Fruit fly (Drosophila melanogaster) whole organism, embryonic: ENCODE results near the gene Ent3.

Source experiments
- ATbp ChIP-seq: fragments of 200-800 bp; sonication (Bioruptor generic); optimal IDR thresholded peaks from 2 replicates; lab custom pipeline; 2017; ENCODE audit warnings: missing biosample characterization, mild to moderate bottlenecking, missing genetic modification characterization, missing genetic modification reagents
- Asciz ChIP-seq: fragments of 200-800 bp; sonication (Bioruptor generic); optimal IDR thresholded peaks from 2 replicates; lab custom pipeline; 2017; ENCODE audit warnings: missing biosample characterization, mild to moderate bottlenecking, missing genetic modification characterization, missing genetic modification reagents
- CG11093 ChIP-seq: fragments of 200-800 bp; sonication (Bioruptor generic); IDR thresholded peaks from 3 replicates; pipeline ENCODE4 v1.3.6; 2022; ENCODE audit warnings: missing biosample characterization, missing genetic modification characterization
- CG11398 ChIP-seq: fragments of 200-800 bp; sonication (Bioruptor generic); optimal IDR thresholded peaks from 2 replicates; lab custom pipeline; 2016; ENCODE audit warnings: missing biosample characterization, missing genetic modification characterization
- CG12071 ChIP-seq: fragments of 200-800 bp; sonication (Bioruptor generic); optimal IDR thresholded peaks from 3 replicates; lab custom pipeline; 2018; ENCODE audit warnings: missing biosample characterization, mild to moderate bottlenecking, missing genetic modification characterization
- CG12236 ChIP-seq: fragments of 200-800 bp; sonication (Bioruptor generic); optimal IDR thresholded peaks from 2 replicates; lab custom pipeline; 2016; ENCODE audit warnings: missing biosample characterization, missing genetic modification characterization
- CG12769 ChIP-seq: fragments of 200-800 bp; sonication (Bioruptor generic); optimal IDR thresholded peaks from 2 replicates; lab custom pipeline; 2019; ENCODE audit warnings: missing biosample characterization, mild to moderate bottlenecking, missing genetic modification characterization, moderate library complexity
- CG15601 ChIP-seq: fragments of 200-800 bp; sonication (Bioruptor generic); optimal IDR thresholded peaks from 3 replicates; lab custom pipeline; 2019; ENCODE audit warnings: missing biosample characterization, mild to moderate bottlenecking, missing genetic modification characterization, moderate library complexity
- CG1603 ChIP-seq: fragments of 200-800 bp; sonication (Bioruptor generic); optimal IDR thresholded peaks from 2 replicates; lab custom pipeline; 2019; ENCODE audit warnings: missing biosample characterization, mild to moderate bottlenecking, missing genetic modification characterization, moderate library complexity
- CG17612 ChIP-seq: fragments of 200-800 bp; sonication (Bioruptor generic); IDR thresholded peaks from 2 replicates; pipeline ENCODE4 v1.3.6; 2022; ENCODE audit warnings: missing biosample characterization, missing genetic modification characterization
- CG3065 ChIP-seq: fragments of 200-800 bp; sonication (Bioruptor generic); optimal IDR thresholded peaks from 2 replicates; lab custom pipeline; 2016; ENCODE audit warnings: missing biosample characterization, missing genetic modification characterization
- CG33557 ChIP-seq: fragments of 200-800 bp; sonication (Bioruptor generic); optimal IDR thresholded peaks from 2 replicates; lab custom pipeline; 2019; ENCODE audit warnings: missing biosample characterization, mild to moderate bottlenecking, missing genetic modification characterization, moderate library complexity
- CG3726 ChIP-seq: fragments of 200-800 bp; sonication (Bioruptor generic); IDR thresholded peaks from 3 replicates; pipeline ENCODE4, ENCODE4 v1.3.6; 2022; ENCODE audit warnings: missing biosample characterization, missing genetic modification characterization
- CG42726 ChIP-seq: fragments of 200-800 bp; sonication (Bioruptor generic); IDR thresholded peaks from 2 replicates; pipeline ENCODE4 v1.3.6; 2022; ENCODE audit warnings: missing biosample characterization, missing genetic modification characterization; ENCODE audit not compliant: partially characterized antibody
- CG6654 ChIP-seq: fragments of 200-800 bp; sonication (Bioruptor generic); optimal IDR thresholded peaks from 2 replicates; lab custom pipeline; 2017; ENCODE audit warnings: missing biosample characterization, mild to moderate bottlenecking, missing genetic modification characterization
- CG6813 ChIP-seq: fragments of 200-800 bp; sonication (Bioruptor generic); optimal IDR thresholded peaks from 2 replicates; lab custom pipeline; 2017; ENCODE audit warnings: missing biosample characterization, missing genetic modification characterization, mild to moderate bottlenecking, moderate library complexity, missing genetic modification reagents
- CG7987 ChIP-seq: fragments of 200-800 bp; sonication (Bioruptor generic); optimal IDR thresholded peaks from 2 replicates; lab custom pipeline; 2018; ENCODE audit warnings: missing biosample characterization, mild to moderate bottlenecking, missing genetic modification characterization, moderate library complexity
- CG8290 ChIP-seq, 3 experiments: fragments of 200-800 bp; sonication (Bioruptor generic); optimal IDR thresholded peaks; 2 replicates each; lab custom pipeline; 2016 to 2019; ENCODE audit warnings: missing biosample characterization in 3 of 3, missing genetic modification characterization in 3 of 3, mild to moderate bottlenecking in 2 of 3, moderate library complexity in 1 of 3
- CG9817 ChIP-seq: fragments of 200-800 bp; sonication (Bioruptor generic); optimal IDR thresholded peaks from 2 replicates; lab custom pipeline; 2018; ENCODE audit warnings: missing biosample characterization, mild to moderate bottlenecking, missing genetic modification characterization, moderate library complexity
- Dfd ChIP-seq, 2 experiments: fragments of >200 bp; optimal IDR thresholded peaks; 2 replicates each; lab custom pipeline; 2017; ENCODE audit warnings: missing biosample characterization in 2 of 2, missing genetic modification characterization in 2 of 2
- Fer2 ChIP-seq: fragments of 200-800 bp; sonication (Bioruptor generic); optimal IDR thresholded peaks from 2 replicates; lab custom pipeline; 2018; ENCODE audit warnings: missing biosample characterization, mild to moderate bottlenecking, missing genetic modification characterization, moderate library complexity
- Hmr ChIP-seq: fragments of 200-800 bp; sonication (Bioruptor generic); optimal IDR thresholded peaks from 3 replicates; lab custom pipeline; 2017; ENCODE audit warnings: mild to moderate bottlenecking, missing biosample characterization, missing genetic modification reagents, missing genetic modification characterization
- Myb ChIP-seq: fragments of 200-800 bp; sonication (Bioruptor generic); optimal IDR thresholded peaks from 2 replicates; lab custom pipeline; 2016; ENCODE audit warnings: missing biosample characterization, missing genetic modification characterization
- NFAT ChIP-seq: fragments of 200-800 bp; sonication (Bioruptor generic); IDR thresholded peaks from 2 replicates; pipeline ENCODE4 v1.3.6; 2022; ENCODE audit warnings: missing biosample characterization, missing genetic modification characterization
- Rfx ChIP-seq: fragments of 200-800 bp; sonication (Bioruptor generic); IDR thresholded peaks from 2 replicates; pipeline ENCODE4 v1.3.6; 2022; ENCODE audit warnings: missing biosample characterization, missing genetic modification characterization
- Sox102F ChIP-seq: fragments of 200-800 bp; sonication (Bioruptor generic); optimal IDR thresholded peaks from 2 replicates; lab custom pipeline; 2018; ENCODE audit warnings: missing biosample characterization, mild to moderate bottlenecking, missing genetic modification characterization, moderate library complexity
- Vsx1 ChIP-seq: fragments of 200-800 bp; sonication (Bioruptor generic); optimal IDR thresholded peaks from 2 replicates; lab custom pipeline; 2017; ENCODE audit warnings: missing biosample characterization, mild to moderate bottlenecking, missing genetic modification characterization, missing genetic modification reagents
- bcd ChIP-seq: fragments of 200-800 bp; sonication (Bioruptor generic); optimal IDR thresholded peaks from 2 replicates; lab custom pipeline; 2017; ENCODE audit warnings: missing biosample characterization, mild to moderate bottlenecking, missing genetic modification characterization
- bsh ChIP-seq, 2 experiments: fragments of 200-800 bp; sonication (Bioruptor generic); optimal IDR thresholded peaks; 2 replicates each; lab custom pipeline; 2017 to 2018; ENCODE audit warnings: mild to moderate bottlenecking in 2 of 2, missing biosample characterization in 2 of 2, missing genetic modification characterization in 2 of 2, moderate library complexity in 1 of 2
- chinmo ChIP-seq: fragments of 200-800 bp; sonication (Bioruptor generic); IDR thresholded peaks from 4 replicates; pipeline ENCODE4 v1.3.6; 2022; ENCODE audit warnings: missing biosample characterization, missing genetic modification characterization; ENCODE audit not compliant: partially characterized antibody
- cwo ChIP-seq: fragments of 200-800 bp; sonication (Bioruptor generic); optimal IDR thresholded peaks from 3 replicates; lab custom pipeline; 2017; ENCODE audit warnings: missing biosample characterization, missing genetic modification characterization, mild to moderate bottlenecking, moderate library complexity, missing genetic modification reagents
- dysf ChIP-seq: fragments of 200-800 bp; sonication (Bioruptor generic); IDR thresholded peaks from 3 replicates; pipeline ENCODE4 v1.3.6; 2022; ENCODE audit warnings: missing biosample characterization, missing genetic modification characterization
- grau ChIP-seq: fragments of 200-800 bp; optimal IDR thresholded peaks from 3 replicates; lab custom pipeline; 2019; ENCODE audit warnings: missing biosample characterization, mild to moderate bottlenecking, missing genetic modification characterization, moderate library complexity
- lbe ChIP-seq: fragments of 200-800 bp; sonication (Bioruptor generic); optimal IDR thresholded peaks from 2 replicates; lab custom pipeline; 2016; ENCODE audit warnings: missing biosample characterization, mild to moderate bottlenecking, missing genetic modification characterization
- pb ChIP-seq: fragments of 200-800 bp; sonication (Bioruptor generic); optimal IDR thresholded peaks from 3 replicates; lab custom pipeline; 2016; ENCODE audit warnings: missing biosample characterization, missing genetic modification characterization
- pita ChIP-seq: fragments of 200-800 bp; sonication (Bioruptor generic); optimal IDR thresholded peaks from 2 replicates; lab custom pipeline; 2017; ENCODE audit warnings: missing biosample characterization, mild to moderate bottlenecking, missing genetic modification characterization
- sug ChIP-seq: fragments of 200-800 bp; optimal IDR thresholded peaks from 2 replicates; lab custom pipeline; 2019; ENCODE audit warnings: missing biosample characterization, mild to moderate bottlenecking, missing genetic modification characterization, moderate library complexity
- yki ChIP-seq: fragments of >200 bp; optimal IDR thresholded peaks from 3 replicates; lab custom pipeline; 2018

Gene Ent3

dm6 chr3L:12841459-12841858 is 12.0 kb upstream of the Ent3 start (continued):
- TF ChIP-seq CG42726 (GFP tag; lab: Robert Waterston, UW) (no peak), chinmo (0 out of 4 replicates have a peak, but pooled peaks have one; percentile 9), lbe (GFP tag; lab: Kevin White, UChicago) (no peak), ATbp (GFP tag; lab: Kevin White, UChicago) (peak; percentile 3), Sox102F (no peak), CG8290 (GFP tag; optimal IDR thresholded peaks at IDR 0.05; lab: Kevin White, UChicago) (no peak), CG8290 (tag; optimal IDR thresholded peaks at IDR 0.05; lab: Kevin White, UChicago) (peak in 1 of 2 experiments; percentile 33), bsh (GFP tag; optimal IDR thresholded peaks at IDR 0.05; lab: Kevin White, UChicago) (peak in 1 of 2 experiments; percentile 30), Hmr (no peak), CG3726 (GFP tag; lab: Robert Waterston, UW) (no peak), NFAT (GFP tag; lab: Robert Waterston, UW) (no peak), Rfx (GFP tag; lab: Robert Waterston, UW) (no peak), CG3065 (GFP tag; lab: Kevin White, UChicago) (no peak), Vsx1 (no peak), CG1603 (tag; lab: Kevin White, UChicago) (no peak), Asciz (GFP tag; lab: Kevin White, UChicago) (peak; percentile 34), yki (no peak), pita (GFP tag; lab: Kevin White, UChicago) (no peak), CG11093 (GFP tag; lab: Robert Waterston, UW) (no peak), CG17612 (GFP tag; lab: Robert Waterston, UW) (no peak), Dfd (GFP tag; optimal IDR thresholded peaks at IDR 0.05; lab: Kevin White, UChicago) (no peak), CG12769 (peak; percentile 59), CG6813 (GFP tag; lab: Kevin White, UChicago) (peak; percentile 22), CG11398 (GFP tag; lab: Kevin White, UChicago) (no peak), CG9817 (tag; lab: Kevin White, UChicago) (no peak), pb (no peak), grau (tag; lab: Kevin White, UChicago) (no peak), cwo (no peak), CG12071 (no peak), CG15601 (tag; lab: Kevin White, UChicago) (no peak), CG7987 (peak; percentile 53), CG12236 (GFP tag; lab: Kevin White, UChicago) (no peak), CG33557 (GFP tag; lab: Kevin White, UChicago) (peak; percentile 28), Myb (GFP tag; lab: Kevin White, UChicago) (no peak), sug (tag; lab: Kevin White, UChicago) (no peak), Fer2 (tag; lab: Kevin White, UChicago) (no peak), bcd (GFP tag; lab: Kevin White, UChicago) (no peak)
- TF ChIP-seq, all 482 proteins: peak for 16

dm6 chr3L:12842532-12842931 is 10.9 kb upstream of the Ent3 start:
- TF ChIP-seq CG6654 (GFP tag; lab: Kevin White, UChicago) = peak; percentile 94
- no peak for TF ChIP-seq dysf
